Worm (Caenorhabditis elegans) whole organism, late embryonic: Measurements from ENCODE around the gene F21C10.6.

Experiments
- C08G9.2 ChIP-seq: sonication (generic microtip); optimal IDR thresholded peaks from 2 replicates; lab custom pipeline; 2016; ENCODE audit warnings: mild to moderate bottlenecking, missing genetic modification characterization, moderate library complexity, missing compliant biosample characterization
- F13H6.1 ChIP-seq: sonication (generic microtip); optimal IDR thresholded peaks from 2 replicates; lab custom pipeline; 2016; ENCODE audit warnings: missing genetic modification characterization, missing compliant biosample characterization
- K09A11.1 ChIP-seq: sonication (generic microtip); optimal IDR thresholded peaks from 2 replicates; lab custom pipeline; 2017; ENCODE audit warnings: antibody characterized with exemption, mild to moderate bottlenecking, missing genetic modification characterization, missing compliant biosample characterization; ENCODE audit not compliant: insufficient read depth
- ahr-1 ChIP-seq: sonication (generic microtip); optimal IDR thresholded peaks from 2 replicates; lab custom pipeline; 2016; ENCODE audit warnings: missing genetic modification characterization, missing compliant biosample characterization
- ama-1 ChIP-seq: fragments of 150-350 bp; optimal IDR thresholded peaks from 2 replicates; lab custom pipeline; 2014
- ceh-14 ChIP-seq: sonication (generic microtip); optimal IDR thresholded peaks from 2 replicates; lab custom pipeline; 2016; ENCODE audit warnings: missing genotype, missing genetic modification characterization, missing compliant biosample characterization
- ceh-18 ChIP-seq: sonication (generic microtip); optimal IDR thresholded peaks from 2 replicates; lab custom pipeline; 2016; ENCODE audit warnings: missing genetic modification characterization, missing compliant biosample characterization
- ceh-2 ChIP-seq: sonication (generic microtip); optimal IDR thresholded peaks from 2 replicates; lab custom pipeline; 2016; ENCODE audit warnings: missing genotype, missing genetic modification characterization, missing compliant biosample characterization
- ceh-22 ChIP-seq: sonication (generic microtip); optimal IDR thresholded peaks from 2 replicates; lab custom pipeline; 2017; ENCODE audit warnings: missing biosample characterization, missing genetic modification characterization
- ceh-24 ChIP-seq: sonication (generic microtip); optimal IDR thresholded peaks from 2 replicates; lab custom pipeline; 2016; ENCODE audit warnings: mild to moderate bottlenecking, missing genetic modification characterization, missing compliant biosample characterization
- ceh-30 ChIP-seq: fragments of 150-350 bp; optimal IDR thresholded peaks from 2 replicates; lab custom pipeline; 2014; ENCODE audit warnings: missing biosample characterization, missing genetic modification characterization
- ceh-45 ChIP-seq: fragments of 200-800 bp; sonication (Bioruptor generic); IDR thresholded peaks from 2 replicates; pipeline ENCODE4 v1.3.6; 2022; ENCODE audit warnings: missing genetic modification reagents, missing genetic modification characterization, missing compliant biosample characterization
- ceh-48 ChIP-seq: sonication (generic microtip); optimal IDR thresholded peaks from 2 replicates; lab custom pipeline; 2016; ENCODE audit warnings: missing genetic modification characterization, inconsistent platforms, missing compliant biosample characterization
- ceh-9 ChIP-seq: sonication (generic microtip); optimal IDR thresholded peaks from 2 replicates; lab custom pipeline; 2016; ENCODE audit warnings: mild to moderate bottlenecking, missing genetic modification characterization, inconsistent platforms, missing compliant biosample characterization
- che-1 ChIP-seq: sonication (generic microtip); optimal IDR thresholded peaks from 2 replicates; lab custom pipeline; 2016; ENCODE audit warnings: mild to moderate bottlenecking, missing genetic modification characterization, missing compliant biosample characterization
- elt-4 ChIP-seq: sonication (generic microtip); optimal IDR thresholded peaks from 2 replicates; lab custom pipeline; 2016; ENCODE audit warnings: missing genetic modification characterization, missing compliant biosample characterization
- gmeb-2 ChIP-seq: sonication (generic microtip); optimal IDR thresholded peaks from 2 replicates; lab custom pipeline; 2016; ENCODE audit warnings: missing genetic modification characterization, inconsistent platforms, missing compliant biosample characterization
- hlh-13 ChIP-seq: fragments of 200-800 bp; sonication (Bioruptor generic); optimal IDR thresholded peaks from 2 replicates; lab custom pipeline; 2018; ENCODE audit warnings: mild to moderate bottlenecking, missing genetic modification characterization, missing compliant biosample characterization
- hlh-30 ChIP-seq: sonication (generic microtip); optimal IDR thresholded peaks from 2 replicates; lab custom pipeline; 2017; ENCODE audit warnings: antibody characterized with exemption, missing genetic modification characterization, missing compliant biosample characterization; ENCODE audit not compliant: insufficient read depth
- hlh-8 ChIP-seq: sonication (generic microtip); optimal IDR thresholded peaks from 2 replicates; lab custom pipeline; 2016; ENCODE audit warnings: missing genotype, missing genetic modification characterization, missing compliant biosample characterization
- lim-6 ChIP-seq: sonication (generic microtip); optimal IDR thresholded peaks from 2 replicates; lab custom pipeline; 2016; ENCODE audit warnings: missing genetic modification characterization, missing compliant biosample characterization
- lin-11 ChIP-seq: fragments of 200-800 bp; sonication (Bioruptor generic); optimal IDR thresholded peaks from 2 replicates; lab custom pipeline; 2018; ENCODE audit warnings: mild to moderate bottlenecking, missing genetic modification characterization, missing compliant biosample characterization
- nfya-1 ChIP-seq: sonication (generic microtip); optimal IDR thresholded peaks from 2 replicates; lab custom pipeline; 2017; ENCODE audit warnings: missing genetic modification characterization, mild to moderate bottlenecking, missing compliant biosample characterization, antibody characterized with exemption, moderate library complexity
- nhr-11 ChIP-seq: fragments of 150-350 bp; optimal IDR thresholded peaks from 2 replicates; lab custom pipeline; 2014; ENCODE audit warnings: missing biosample characterization, missing genetic modification characterization
- nhr-232 ChIP-seq: sonication (generic microtip); optimal IDR thresholded peaks from 2 replicates; lab custom pipeline; 2016; ENCODE audit warnings: missing genetic modification characterization, missing compliant biosample characterization
- npax-4 ChIP-seq: sonication (generic microtip); optimal IDR thresholded peaks from 2 replicates; lab custom pipeline; 2016; ENCODE audit warnings: missing genetic modification characterization, missing compliant biosample characterization
- pat-9 ChIP-seq: fragments of 200-800 bp; sonication (Bioruptor generic); optimal IDR thresholded peaks from 2 replicates; lab custom pipeline; 2018; ENCODE audit warnings: mild to moderate bottlenecking, missing genetic modification characterization, moderate library complexity, missing compliant biosample characterization
- pax-1 ChIP-seq: fragments of 150-350 bp; optimal IDR thresholded peaks from 2 replicates; lab custom pipeline; 2014; ENCODE audit warnings: missing biosample characterization, missing genetic modification characterization
- pha-2 ChIP-seq: sonication (generic microtip); optimal IDR thresholded peaks from 2 replicates; lab custom pipeline; 2017; ENCODE audit warnings: mild to moderate bottlenecking, missing genetic modification characterization, missing compliant biosample characterization
- pqm-1 ChIP-seq: sonication (generic microtip); optimal IDR thresholded peaks from 2 replicates; lab custom pipeline; 2016; ENCODE audit warnings: missing genetic modification characterization, missing compliant biosample characterization
- pros-1 ChIP-seq: fragments of 150-350 bp; optimal IDR thresholded peaks from 2 replicates; lab custom pipeline; 2014; ENCODE audit warnings: missing biosample characterization, missing genetic modification reagents, missing genetic modification characterization
- sdc-2 ChIP-seq: sonication (generic microtip); optimal IDR thresholded peaks from 2 replicates; lab custom pipeline; 2016; ENCODE audit warnings: missing genotype, missing genetic modification characterization, missing compliant biosample characterization
- sox-2 ChIP-seq: fragments of 200-800 bp; sonication (Bioruptor generic); IDR thresholded peaks from 2 replicates; pipeline ENCODE4 v1.3.6; 2022; ENCODE audit warnings: missing genetic modification reagents, missing genetic modification characterization, missing compliant biosample characterization
- sox-4 ChIP-seq: sonication (generic microtip); optimal IDR thresholded peaks from 2 replicates; lab custom pipeline; 2017; ENCODE audit warnings: mild to moderate bottlenecking, missing genetic modification characterization, inconsistent platforms, missing compliant biosample characterization
- tbx-2 ChIP-seq: sonication (generic microtip); optimal IDR thresholded peaks from 2 replicates; lab custom pipeline; 2016; ENCODE audit warnings: missing genetic modification characterization, missing compliant biosample characterization
- tbx-7 ChIP-seq: sonication (generic microtip); optimal IDR thresholded peaks from 2 replicates; lab custom pipeline; 2016; ENCODE audit warnings: missing genotype, missing genetic modification characterization, missing compliant biosample characterization
- unc-3 ChIP-seq, 2 experiments: fragments of 200-800 bp in 1 of 2; sonication (Bioruptor generic) in 1 of 2; sonication (generic microtip) in 1 of 2; conservative IDR thresholded peaks in 1 of 2; optimal IDR thresholded peaks in 1 of 2; 2 replicates each; pipeline versions ENCODE4 v1.3.6 to Lab custom; 2016 to 2022; ENCODE audit warnings: missing compliant biosample characterization in 2 of 2, missing genetic modification characterization in 2 of 2, missing genetic modification reagents in 1 of 2
- unc-42 ChIP-seq: sonication (generic microtip); optimal IDR thresholded peaks from 2 replicates; lab custom pipeline; 2016; ENCODE audit warnings: missing genotype, missing genetic modification characterization, missing compliant biosample characterization
- unc-86 ChIP-seq: sonication (generic microtip); optimal IDR thresholded peaks from 2 replicates; lab custom pipeline; 2016; ENCODE audit warnings: missing genetic modification characterization, missing compliant biosample characterization
- ztf-16 ChIP-seq: sonication (generic microtip); optimal IDR thresholded peaks from 2 replicates; lab custom pipeline; 2017; ENCODE audit warnings: missing genetic modification characterization, missing compliant biosample characterization

F21C10.6 gene

DNA sequence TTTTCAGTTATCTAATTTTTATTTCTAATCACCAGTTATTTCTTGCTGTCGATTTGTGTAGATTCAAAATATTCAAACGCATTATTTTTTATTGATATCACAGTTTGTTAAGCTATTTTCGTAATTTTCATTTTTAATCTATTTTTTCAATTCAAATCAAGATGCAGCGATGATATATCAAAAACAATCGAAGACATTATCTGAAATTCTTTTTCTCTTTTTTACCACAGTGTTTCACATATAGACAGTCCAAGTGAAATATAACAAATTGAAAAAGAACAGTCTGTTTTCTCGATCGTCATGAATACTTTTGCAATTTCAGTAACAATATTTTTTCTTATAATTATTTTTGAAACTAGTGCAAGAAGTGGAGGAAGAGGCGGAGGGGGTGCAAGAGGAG, 1.1 kb downstream of the F21C10.6 start, which contains the start of gene F21C10.5:
Gene F21C10.5, plus strand, starts transcription at position 301 of the 400 bp plus-strand sequence.
- TF ChIP-seq pax-1 (tag; lab: Kevin White, UChicago) (no peak), pqm-1 (no peak), ceh-48 (tag; lab: Kevin White, UChicago) (no peak), ceh-24 (tag; lab: Kevin White, UChicago) (no peak), ceh-2 (tag; lab: Kevin White, UChicago) (no peak), tbx-2 (tag; lab: Kevin White, UChicago) (no peak), ztf-16 (tag; lab: Kevin White, UChicago) (no peak), F13H6.1 (tag; lab: Kevin White, UChicago) (no peak), lin-11 (tag; lab: Kevin White, UChicago) (no peak), ceh-45 (GFP tag; lab: Robert Waterston, UW) (no peak), hlh-8 (tag; lab: Kevin White, UChicago) (no peak)

DNA sequence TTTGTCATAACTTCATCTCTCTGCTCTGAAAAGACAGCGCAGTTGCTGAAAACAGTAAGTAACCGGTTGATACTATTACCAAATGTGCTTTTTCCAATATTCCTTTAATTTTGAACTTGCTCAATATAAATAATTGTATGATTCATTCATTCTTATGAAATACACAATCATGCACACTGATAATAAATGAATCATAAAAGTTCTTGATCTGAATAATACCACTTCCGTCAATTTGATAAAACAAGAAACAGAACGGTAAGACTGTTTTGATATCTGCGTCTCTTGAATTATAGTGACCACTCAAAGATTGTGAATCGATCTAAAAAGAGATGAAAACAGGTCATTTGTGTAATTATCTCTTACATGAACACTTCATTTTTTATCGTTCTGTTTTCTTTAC, 2.0 kb downstream of the F21C10.6 start, which contains the start of gene F21C10.4:
Gene F21C10.4, plus strand, starts transcription at position 301 of the 400 bp plus-strand sequence.
- no peak for TF ChIP-seq elt-4 (tag; lab: Kevin White, UChicago)
- TF ChIP-seq pqm-1: no peak
- no peak for TF ChIP-seq tbx-7 (tag; lab: Kevin White, UChicago)
- no peak for TF ChIP-seq pha-2 (tag; lab: Kevin White, UChicago)
- TF ChIP-seq hlh-13 (GFP tag; lab: Kevin White, UChicago): no peak
- no peak for TF ChIP-seq nfya-1
- TF ChIP-seq ceh-18 (tag; lab: Kevin White, UChicago): no peak
- no peak for TF ChIP-seq ceh-2 (tag; lab: Kevin White, UChicago)
- TF ChIP-seq ceh-45 (GFP tag; lab: Robert Waterston, UW): no peak
- no peak for TF ChIP-seq sox-4
- no peak for TF ChIP-seq K09A11.1 (tag; lab: Kevin White, UChicago)
- no peak for TF ChIP-seq nhr-232 (tag; lab: Kevin White, UChicago)
- no peak for TF ChIP-seq unc-86
- TF ChIP-seq pros-1 (tag; lab: Kevin White, UChicago): no peak
- TF ChIP-seq sox-2 (GFP tag; lab: Robert Waterston, UW): no peak
- TF ChIP-seq pat-9 (tag; lab: Kevin White, UChicago): no peak
- TF ChIP-seq ceh-14: no peak
- TF ChIP-seq npax-4 (tag; lab: Kevin White, UChicago): no peak
- no peak for TF ChIP-seq unc-3 (GFP tag; conservative IDR thresholded peaks at IDR 0.05; lab: Robert Waterston, UW)
- no peak for TF ChIP-seq unc-3 (tag; optimal IDR thresholded peaks at IDR 0.05; lab: Kevin White, UChicago)

DNA sequence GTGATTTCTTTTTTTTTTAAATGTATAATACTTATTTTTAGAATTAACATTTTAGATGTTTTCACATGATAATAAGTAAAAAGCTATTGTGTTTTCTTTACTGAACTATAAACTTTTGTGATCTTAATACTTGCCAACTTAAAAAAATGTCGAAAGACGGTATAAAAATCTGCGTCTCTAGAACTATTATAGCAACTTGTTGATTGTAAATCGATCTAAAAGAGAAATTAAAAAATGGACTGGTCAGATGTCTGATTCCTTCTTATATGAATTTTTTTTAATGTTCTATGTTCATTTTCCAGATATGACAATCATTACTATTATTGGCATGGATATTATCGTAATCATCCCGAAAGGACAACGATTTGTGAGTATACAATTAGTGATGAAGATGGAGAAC, 3.5 kb downstream of the F21C10.6 start, which contains the start of gene F21C10.3:
Gene F21C10.3, plus strand, starts transcription at position 301 of the 400 bp plus-strand sequence.
- TF ChIP-seq nhr-232 (tag; lab: Kevin White, UChicago) (no peak), pax-1 (tag; lab: Kevin White, UChicago) (no peak)

DNA sequence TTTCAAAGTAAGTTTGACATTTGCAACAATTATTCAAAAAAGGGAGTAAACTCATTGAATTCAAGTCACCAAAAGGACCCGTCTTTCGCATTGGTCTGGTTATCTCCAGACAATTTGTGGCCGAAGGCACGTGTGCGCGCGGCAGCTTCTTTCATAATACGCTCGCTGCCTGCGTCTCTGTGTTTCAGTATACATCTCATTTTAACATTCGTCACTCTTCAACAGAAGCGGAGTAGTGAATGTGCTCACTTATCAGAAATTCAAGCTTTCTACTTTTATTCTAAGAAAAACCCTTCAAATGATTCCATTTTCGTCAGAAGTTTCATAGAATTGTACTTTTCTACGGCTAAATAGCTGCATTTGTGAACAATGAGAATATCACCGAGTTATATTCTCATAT, 4.3 kb downstream of the F21C10.6 start:
- TF ChIP-seq hlh-30 (tag; lab: Kevin White, UChicago): peak; percentile 27
- TF ChIP-seq ama-1 (lab: Kevin White, UChicago): no peak
- peak; percentile 40 for TF ChIP-seq unc-42 (tag; lab: Kevin White, UChicago)
- no peak for TF ChIP-seq ceh-45 (GFP tag; lab: Robert Waterston, UW)
- TF ChIP-seq, all 69 proteins: peak for 2

DNA sequence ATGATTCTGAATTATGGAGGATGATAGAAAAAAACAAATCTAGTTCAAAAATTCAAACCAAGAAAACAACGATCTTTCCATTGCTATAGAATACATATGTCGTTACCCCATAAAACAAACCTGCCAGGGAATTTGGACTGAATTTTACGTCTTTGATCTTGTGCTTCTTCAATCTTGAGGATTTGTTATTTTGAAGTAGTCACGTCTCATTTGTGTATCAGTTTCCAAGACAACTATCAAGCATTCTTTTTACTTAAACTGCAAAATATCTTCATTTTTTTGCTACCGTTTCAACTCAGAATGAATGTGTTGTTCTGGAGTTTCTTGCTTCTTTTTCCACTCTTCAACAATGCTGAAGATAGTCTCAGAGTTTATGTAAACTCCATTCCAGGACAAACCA, 6.5 kb downstream of the F21C10.6 start, which contains the start of gene F21C10.19:
Gene F21C10.19, plus strand, starts transcription at position 301 of the 400 bp plus-strand sequence.
- TF ChIP-seq sox-4 (no peak), tbx-2 (tag; lab: Kevin White, UChicago) (no peak), ceh-22 (no peak), elt-4 (tag; lab: Kevin White, UChicago) (no peak), ama-1 (lab: Kevin White, UChicago) (no peak), ceh-30 (no peak), nfya-1 (no peak), gmeb-2 (tag; lab: Kevin White, UChicago) (no peak), pros-1 (tag; lab: Kevin White, UChicago) (no peak), ceh-9 (tag; lab: Kevin White, UChicago) (no peak), ahr-1 (tag; lab: Kevin White, UChicago) (no peak), K09A11.1 (tag; lab: Kevin White, UChicago) (no peak), ceh-24 (tag; lab: Kevin White, UChicago) (no peak), pqm-1 (no peak), lim-6 (tag; lab: Kevin White, UChicago) (no peak), C08G9.2 (tag; lab: Kevin White, UChicago) (no peak), che-1 (tag; lab: Kevin White, UChicago) (no peak), sdc-2 (tag; lab: Kevin White, UChicago) (no peak), nhr-11 (tag; lab: Kevin White, UChicago) (no peak)
